Worm (Caenorhabditis elegans) whole organism, L4 larva: Measurements from ENCODE around the gene pxf-1.

Experiments used
- F26F4.8 ChIP-seq: fragments of 200-800 bp; sonication (Bioruptor generic); conservative IDR thresholded peaks from 2 replicates; pipeline ENCODE4 v1.3.6; 2022; ENCODE audit warnings: missing genetic modification characterization, missing compliant biosample characterization
- F44E2.7 ChIP-seq: fragments of 200-800 bp; sonication (Bioruptor generic); IDR thresholded peaks from 2 replicates; pipeline ENCODE4 v2.1.2; 2022; ENCODE audit warnings: missing genetic modification characterization, missing compliant biosample characterization
- T26A8.4 ChIP-seq: fragments of 200-800 bp; sonication (Bioruptor generic); IDR thresholded peaks from 2 replicates; pipeline ENCODE4 v1.3.6; 2022; ENCODE audit warnings: missing genetic modification characterization, missing compliant biosample characterization
- Y48G9A.11 ChIP-seq: fragments of 200-800 bp; sonication (Bioruptor generic); IDR thresholded peaks from 2 replicates; pipeline ENCODE4 v1.3.6; 2022; ENCODE audit warnings: missing genetic modification reagents, missing genetic modification characterization, missing compliant biosample characterization
- Y75B8A.6 ChIP-seq: fragments of 200-800 bp; sonication (Bioruptor generic); IDR thresholded peaks from 2 replicates; pipeline ENCODE4 v1.3.6; 2022; ENCODE audit warnings: missing genetic modification reagents, missing genetic modification characterization, missing compliant biosample characterization
- aha-1 ChIP-seq: fragments of 150-350 bp; peaks from one replicate; lab custom pipeline; 2014; ENCODE audit warnings: missing biosample characterization, missing genetic modification characterization
- arid-1 ChIP-seq: fragments of 200-800 bp; sonication (Bioruptor generic); conservative IDR thresholded peaks from 2 replicates; pipeline ENCODE4 v1.3.6; 2022; ENCODE audit warnings: missing genetic modification reagents, missing genetic modification characterization, missing compliant biosample characterization
- attf-4 ChIP-seq: sonication (generic microtip); optimal IDR thresholded peaks from 3 replicates; lab custom pipeline; 2017; ENCODE audit warnings: missing biosample characterization, missing genetic modification characterization
- ceh-28 ChIP-seq: fragments of 150-350 bp; optimal IDR thresholded peaks from 2 replicates; lab custom pipeline; 2014; ENCODE audit warnings: missing biosample characterization, missing genetic modification reagents, missing genetic modification characterization
- ceh-62 ChIP-seq: sonication (generic microtip); optimal IDR thresholded peaks from 2 replicates; lab custom pipeline; 2017; ENCODE audit warnings: missing biosample characterization, missing genetic modification characterization
- ceh-82 ChIP-seq: sonication (generic microtip); optimal IDR thresholded peaks from 2 replicates; lab custom pipeline; 2017; ENCODE audit warnings: missing biosample characterization, missing genetic modification characterization
- daf-12 ChIP-seq: fragments of 150-350 bp; optimal IDR thresholded peaks from 2 replicates; lab custom pipeline; 2014; ENCODE audit warnings: missing biosample characterization, missing genetic modification reagents, missing genetic modification characterization
- daf-16 ChIP-seq, 3 experiments: sonication (generic microtip); optimal IDR thresholded peaks; 2 replicates each; lab custom pipeline; 2016 to 2017; ENCODE audit warnings: missing genetic modification characterization in 3 of 3, missing genetic modification reagents in 3 of 3, mild to moderate bottlenecking in 2 of 3, missing compliant biosample characterization in 2 of 3, missing biosample characterization in 1 of 3, moderate library complexity in 1 of 3
- daf-8 ChIP-seq: fragments of 200-800 bp; sonication (Bioruptor generic); IDR thresholded peaks from 2 replicates; pipeline ENCODE4 v1.3.6; 2022; ENCODE audit warnings: missing genetic modification characterization, missing compliant biosample characterization
- dmd-6 ChIP-seq: fragments of 200-800 bp; sonication (Bioruptor generic); IDR thresholded peaks from 2 replicates; pipeline ENCODE4 v1.3.6; 2022; ENCODE audit warnings: missing genetic modification reagents, missing genetic modification characterization, missing compliant biosample characterization
- dmd-9 ChIP-seq: fragments of 200-800 bp; sonication (Bioruptor generic); IDR thresholded peaks from 2 replicates; pipeline ENCODE4 v1.3.6; 2022; ENCODE audit warnings: missing genetic modification reagents, missing genetic modification characterization, missing compliant biosample characterization
- dpl-1 ChIP-seq: fragments of 150-350 bp; optimal IDR thresholded peaks from 2 replicates; lab custom pipeline; 2014; ENCODE audit warnings: missing biosample characterization, missing genetic modification reagents, missing genetic modification characterization
- egl-43 ChIP-seq: fragments of 200-800 bp; sonication (Bioruptor generic); IDR thresholded peaks from 2 replicates; pipeline ENCODE4 v1.3.6; 2022; ENCODE audit warnings: missing genetic modification reagents, missing genetic modification characterization, missing compliant biosample characterization
- hlh-11 ChIP-seq: fragments of 200-800 bp; sonication (Bioruptor generic); optimal IDR thresholded peaks from 2 replicates; lab custom pipeline; 2018; ENCODE audit warnings: mild to moderate bottlenecking, missing genetic modification characterization, missing compliant biosample characterization
- hlh-30 ChIP-seq: sonication (generic microtip); optimal IDR thresholded peaks from 2 replicates; lab custom pipeline; 2017; ENCODE audit warnings: antibody characterized with exemption, mild to moderate bottlenecking, missing genetic modification characterization, missing compliant biosample characterization; ENCODE audit not compliant: insufficient read depth
- hmg-1.1 ChIP-seq: fragments of 200-800 bp; sonication (Bioruptor generic); IDR thresholded peaks from 2 replicates; pipeline ENCODE4 v1.3.6; 2022; ENCODE audit warnings: missing genetic modification reagents, missing genetic modification characterization, missing compliant biosample characterization
- lin-1 ChIP-seq: fragments of 200-800 bp; sonication (Bioruptor generic); IDR thresholded peaks from 2 replicates; pipeline ENCODE4 v1.3.6; 2022; ENCODE audit warnings: missing genetic modification reagents, missing genetic modification characterization, missing compliant biosample characterization
- lin-38 ChIP-seq: fragments of 200-800 bp; sonication (Bioruptor generic); IDR thresholded peaks from 2 replicates; pipeline ENCODE4 v1.3.6; 2022; ENCODE audit warnings: missing genetic modification reagents, missing genetic modification characterization, missing compliant biosample characterization
- lsy-2 ChIP-seq, 2 experiments: fragments of 150-350 bp in 1 of 2; sonication (generic microtip) in 1 of 2; optimal IDR thresholded peaks; 2 replicates each; lab custom pipeline; 2014 to 2017; ENCODE audit warnings: missing biosample characterization in 2 of 2, missing genetic modification characterization in 2 of 2
- mdt-29 ChIP-seq: fragments of 200-800 bp; sonication (Bioruptor generic); IDR thresholded peaks from 2 replicates; pipeline ENCODE4 v1.3.6; 2022; ENCODE audit warnings: missing genetic modification reagents, missing genetic modification characterization, missing compliant biosample characterization
- mxl-3 ChIP-seq: fragments of 200-800 bp; sonication (Bioruptor generic); optimal IDR thresholded peaks from 2 replicates; lab custom pipeline; 2018; ENCODE audit warnings: mild to moderate bottlenecking, missing genetic modification characterization, missing compliant biosample characterization
- nhr-11 ChIP-seq: fragments of 150-350 bp; optimal IDR thresholded peaks from 2 replicates; lab custom pipeline; 2014; ENCODE audit warnings: missing biosample characterization, missing genetic modification characterization
- nhr-237 ChIP-seq: sonication (generic microtip); optimal IDR thresholded peaks from 2 replicates; lab custom pipeline; 2017; ENCODE audit warnings: missing biosample characterization, missing genetic modification characterization
- nhr-25 ChIP-seq: sonication (generic microtip); optimal IDR thresholded peaks from 2 replicates; lab custom pipeline; 2017; ENCODE audit warnings: missing genetic modification characterization, mild to moderate bottlenecking, missing compliant biosample characterization, antibody characterized with exemption, moderate library complexity, borderline replicate concordance; ENCODE audit not compliant: insufficient read depth
- nhr-28 ChIP-seq: fragments of 150-350 bp; optimal IDR thresholded peaks from 2 replicates; lab custom pipeline; 2014; ENCODE audit warnings: missing biosample characterization, missing genetic modification characterization
- nhr-41 ChIP-seq: fragments of 200-800 bp; sonication (Bioruptor generic); IDR thresholded peaks from 2 replicates; pipeline ENCODE4 v1.3.6; 2022; ENCODE audit warnings: missing genetic modification reagents, missing genetic modification characterization, missing compliant biosample characterization
- nhr-48 ChIP-seq: sonication (generic microtip); optimal IDR thresholded peaks from 2 replicates; lab custom pipeline; 2016; ENCODE audit warnings: mild to moderate bottlenecking, missing genetic modification characterization, missing compliant biosample characterization
- nhr-6 ChIP-seq: fragments of 150-350 bp; optimal IDR thresholded peaks from 2 replicates; lab custom pipeline; 2014; ENCODE audit warnings: missing biosample characterization, missing genetic modification characterization
- php-3 ChIP-seq: fragments of 200-800 bp; sonication (Bioruptor generic); IDR thresholded peaks from 2 replicates; pipeline ENCODE4 v1.3.6; 2022; ENCODE audit warnings: missing genetic modification reagents, missing genetic modification characterization, missing compliant biosample characterization
- rbr-2 ChIP-seq: sonication (generic microtip); optimal IDR thresholded peaks from 2 replicates; lab custom pipeline; 2016; ENCODE audit warnings: missing genotype, missing genetic modification characterization, missing compliant biosample characterization
- saeg-2 ChIP-seq: fragments of 200-800 bp; sonication (Bioruptor generic); IDR thresholded peaks from 2 replicates; pipeline ENCODE4 v1.3.6; 2022; ENCODE audit warnings: missing genetic modification reagents, missing genetic modification characterization, missing compliant biosample characterization
- set-16 ChIP-seq: fragments of 200-800 bp; sonication (Bioruptor generic); IDR thresholded peaks from 2 replicates; pipeline ENCODE4 v1.3.6; 2022; ENCODE audit warnings: missing genetic modification reagents, missing genetic modification characterization, missing compliant biosample characterization
- skn-1 ChIP-seq: fragments of 150-350 bp; optimal IDR thresholded peaks from 2 replicates; lab custom pipeline; 2014; ENCODE audit warnings: missing biosample characterization, missing genetic modification characterization
- snpc-1.2 ChIP-seq: fragments of 200-800 bp; sonication (Bioruptor generic); IDR thresholded peaks from 2 replicates; pipeline ENCODE4 v1.3.6; 2022; ENCODE audit warnings: missing genetic modification reagents, missing genetic modification characterization, missing compliant biosample characterization
- snpc-4 ChIP-seq: fragments of 150-350 bp; optimal IDR thresholded peaks from 2 replicates; lab custom pipeline; 2014; ENCODE audit warnings: missing biosample characterization, missing genetic modification characterization
- unc-62 ChIP-seq, 3 experiments: fragments of 150-350 bp in 1 of 3; sonication (generic microtip); optimal IDR thresholded peaks in 2 of 3; peaks in 1 of 3; 1 replicate in 1 of 3; 2 replicates in 2 of 3; lab custom pipeline; 2014 to 2017; ENCODE audit warnings: missing biosample characterization in 3 of 3, missing genetic modification characterization in 3 of 3, missing genetic modification reagents in 3 of 3, missing genotype in 1 of 3
- zag-1 ChIP-seq: fragments of 150-350 bp; optimal IDR thresholded peaks from 2 replicates; lab custom pipeline; 2014; ENCODE audit warnings: missing biosample characterization, missing genetic modification characterization
- zfp-2 ChIP-seq: sonication (generic microtip); optimal IDR thresholded peaks from 2 replicates; lab custom pipeline; 2016; ENCODE audit warnings: mild to moderate bottlenecking, missing genetic modification characterization, missing compliant biosample characterization
- zip-11 ChIP-seq: fragments of 200-800 bp; sonication (Bioruptor generic); IDR thresholded peaks from 2 replicates; pipeline ENCODE4 v1.3.6; 2022; ENCODE audit warnings: missing genetic modification characterization, missing compliant biosample characterization
- ztf-11 ChIP-seq: fragments of 150-350 bp; optimal IDR thresholded peaks from 2 replicates; lab custom pipeline; 2014; ENCODE audit warnings: missing biosample characterization, missing genetic modification characterization
- ztf-7 ChIP-seq: fragments of 150-350 bp; optimal IDR thresholded peaks from 2 replicates; lab custom pipeline; 2014; ENCODE audit warnings: missing biosample characterization, missing genetic modification characterization

The pxf-1 gene

DNA sequence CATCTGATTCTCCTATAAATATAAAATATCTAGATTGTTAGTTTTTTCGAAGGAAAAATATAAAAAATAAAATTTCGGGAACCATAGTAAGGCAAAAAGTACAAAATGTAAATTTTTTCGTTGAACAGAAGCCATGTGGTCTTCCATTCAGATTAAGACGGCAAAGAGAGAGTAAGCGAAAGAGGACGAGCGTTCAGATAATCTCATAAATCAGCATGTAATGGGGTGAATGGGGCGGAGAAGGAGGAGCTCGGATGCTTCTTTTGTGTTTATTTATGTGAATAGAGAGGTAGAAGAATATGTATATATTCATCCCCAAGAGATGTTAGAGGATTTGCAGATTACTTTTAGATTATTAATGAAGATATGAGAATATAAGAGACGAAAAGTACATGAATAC, at the start of gene pxf-1:
TSS of gene pxf-1 (minus strand) at position 14 of the 400 bp plus-strand sequence.
- no peak for TF ChIP-seq skn-1 (tag; lab: Kevin White, UChicago)
- TF ChIP-seq nhr-48 (tag; lab: Kevin White, UChicago), result no peak
- no peak for TF ChIP-seq dmd-9 (GFP tag; lab: Robert Waterston, UW)
- TF ChIP-seq unc-62 (GFP tag; optimal IDR thresholded peaks at IDR 0.05 in 1 of 2; lab: Kevin White, UChicago), result no peak
- no peak for TF ChIP-seq unc-62 (tag; optimal IDR thresholded peaks at IDR 0.05; lab: Kevin White, UChicago)
- TF ChIP-seq ceh-82 (tag; lab: Kevin White, UChicago), result no peak
- no peak for TF ChIP-seq nhr-25 (tag; lab: Kevin White, UChicago)
- TF ChIP-seq ztf-7, result no peak
- TF ChIP-seq nhr-237, result no peak
- no peak for TF ChIP-seq snpc-4 (tag; lab: Kevin White, UChicago)
- TF ChIP-seq F26F4.8 (GFP tag; lab: Robert Waterston, UW), result no peak
- TF ChIP-seq mdt-29, result no peak
- TF ChIP-seq zip-11 (GFP tag; lab: Robert Waterston, UW), result no peak
- no peak for TF ChIP-seq F44E2.7
- TF ChIP-seq Y75B8A.6, result no peak
- no peak for TF ChIP-seq nhr-11 (tag; lab: Kevin White, UChicago)
- TF ChIP-seq lin-38 (GFP tag; lab: Robert Waterston, UW), result no peak
- no peak for TF ChIP-seq set-16 (GFP tag; lab: Robert Waterston, UW)
- no peak for TF ChIP-seq nhr-28 (tag; lab: Kevin White, UChicago)
- no peak for TF ChIP-seq php-3

DNA sequence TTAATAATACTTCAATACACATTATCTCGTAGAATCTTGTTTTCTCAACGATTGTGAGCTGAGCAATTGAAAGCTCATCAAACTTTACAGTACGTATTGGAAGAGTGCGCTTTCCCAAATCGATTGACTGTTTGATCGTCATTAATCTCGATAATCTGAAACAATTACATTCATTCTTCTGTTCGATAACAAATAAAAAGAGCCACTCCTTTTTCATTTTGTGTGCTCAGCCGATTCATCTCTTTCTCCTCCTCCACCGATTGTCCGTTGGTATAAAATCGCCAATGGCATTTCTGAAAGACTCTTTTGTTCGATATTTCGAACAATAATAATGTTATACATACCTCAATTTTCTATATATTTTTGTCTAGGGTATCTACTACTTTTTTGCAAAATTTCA, 49.6 kb upstream of the pxf-1 start, which contains the start of gene nas-12:
TSS of gene nas-12 (plus strand) at position 301 of the 400 bp plus-strand sequence.
- TF ChIP-seq ceh-28 (tag; lab: Kevin White, UChicago) (no peak), hlh-11 (tag; lab: Kevin White, UChicago) (no peak), hmg-1.1 (GFP tag; lab: Robert Waterston, UW) (no peak), zag-1 (tag; lab: Kevin White, UChicago) (no peak), snpc-1.2 (no peak), daf-12 (tag; lab: Kevin White, UChicago) (no peak), dmd-6 (GFP tag; lab: Robert Waterston, UW) (no peak), ceh-62 (tag; lab: Kevin White, UChicago) (no peak), nhr-237 (no peak), saeg-2 (no peak), daf-8 (GFP tag; lab: Robert Waterston, UW) (no peak), dpl-1 (GFP tag; lab: Kevin White, UChicago) (no peak), aha-1 (no peak), dmd-9 (GFP tag; lab: Robert Waterston, UW) (no peak), ztf-7 (no peak), nhr-41 (no peak), egl-43 (no peak), ztf-11 (no peak), lin-1 (GFP tag; lab: Robert Waterston, UW) (no peak)

DNA sequence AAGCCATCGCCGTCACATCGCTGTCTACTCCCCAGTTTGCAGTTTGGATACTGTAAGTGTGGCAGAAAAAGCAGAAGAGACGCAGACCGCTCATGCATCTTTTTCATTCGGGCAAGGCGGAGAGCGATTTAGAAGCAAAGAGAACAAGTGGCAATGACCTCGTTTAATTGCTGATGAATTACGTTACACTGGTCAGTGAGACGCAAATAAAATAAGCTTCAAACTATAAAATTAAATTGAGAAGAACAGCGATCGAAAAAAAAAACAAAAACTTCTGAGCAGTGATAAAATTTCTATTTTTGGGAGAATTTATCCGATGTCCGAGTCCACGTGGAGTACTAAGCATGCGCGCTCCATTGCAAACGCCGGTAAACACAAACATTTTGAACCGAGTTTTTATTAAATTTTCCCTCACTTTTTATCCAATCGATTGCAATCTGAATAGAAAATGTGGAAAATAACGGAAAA, 48.0 kb upstream of the pxf-1 start, which contains the start of gene C24F3.2:
TSS of gene C24F3.2 (plus strand) at position 418 of the 468 bp plus-strand sequence.
- TF ChIP-seq hlh-30 (tag; lab: Kevin White, UChicago) (peak; percentile 58), T26A8.4 (GFP tag; lab: Robert Waterston, UW) (no peak), unc-62 (GFP tag; optimal IDR thresholded peaks at IDR 0.05 in 1 of 2; lab: Kevin White, UChicago) (peak in 1 of 2 experiments; percentile 98), unc-62 (tag; optimal IDR thresholded peaks at IDR 0.05; lab: Kevin White, UChicago) (no peak), nhr-28 (tag; lab: Kevin White, UChicago) (peak; percentile 57), nhr-11 (tag; lab: Kevin White, UChicago) (peak; percentile 36), arid-1 (GFP tag; lab: Robert Waterston, UW) (0 out of 2 replicates have a peak, but pooled peaks have one; percentile 38), dmd-6 (GFP tag; lab: Robert Waterston, UW) (peak; percentile 48; the same call in 1 of the 2 replicates), Y48G9A.11 (no peak), php-3 (0 out of 2 replicates have a peak, but pooled peaks have one; percentile 20), rbr-2 (peak; percentile 52), mxl-3 (GFP tag; lab: Kevin White, UChicago) (peak; percentile 88), hlh-11 (tag; lab: Kevin White, UChicago) (peak; percentile 81), nhr-6 (tag; lab: Kevin White, UChicago) (peak; percentile 7), zfp-2 (no peak), dpl-1 (GFP tag; lab: Kevin White, UChicago) (peak; percentile 75), ceh-28 (tag; lab: Kevin White, UChicago) (no peak), nhr-25 (tag; lab: Kevin White, UChicago) (peak; percentile 58), hmg-1.1 (GFP tag; lab: Robert Waterston, UW) (peak; percentile 68), lsy-2 (tag; optimal IDR thresholded peaks at IDR 0.05; lab: Kevin White, UChicago) (peak; percentile 79 to 97), daf-16 (GFP tag; optimal IDR thresholded peaks at IDR 0.05; lab: Kevin White, UChicago) (peak in 1 of 2 experiments; percentile 7), daf-16 (tag; optimal IDR thresholded peaks at IDR 0.05; lab: Kevin White, UChicago) (peak; percentile 45), attf-4 (tag; lab: Kevin White, UChicago) (no peak), aha-1 (peak; percentile 95)
